Worm (Caenorhabditis elegans) whole organism, L4 larva: ENCODE results near the gene clhm-1.

Experiments used
- F10B5.3 ChIP-seq: sonication (generic microtip); optimal IDR thresholded peaks from 2 replicates; lab custom pipeline; 2016; ENCODE audit warnings: mild to moderate bottlenecking, missing genetic modification characterization, missing compliant biosample characterization
- F26F4.8 ChIP-seq: fragments of 200-800 bp; sonication (Bioruptor generic); conservative IDR thresholded peaks from 2 replicates; pipeline ENCODE4 v1.3.6; 2022; ENCODE audit warnings: missing genetic modification characterization, missing compliant biosample characterization
- T20F7.1 ChIP-seq: fragments of 200-800 bp; sonication (Bioruptor generic); optimal IDR thresholded peaks from 2 replicates; lab custom pipeline; 2018; ENCODE audit warnings: mild to moderate bottlenecking, missing genetic modification characterization, missing compliant biosample characterization
- Y105C5A.15 ChIP-seq: fragments of 200-800 bp; sonication (Bioruptor generic); IDR thresholded peaks from 2 replicates; pipeline ENCODE4 v1.3.6; 2022; ENCODE audit warnings: missing genetic modification characterization, missing compliant biosample characterization
- Y5F2A.4 ChIP-seq: fragments of 200-800 bp; sonication (Bioruptor generic); optimal IDR thresholded peaks from 2 replicates; lab custom pipeline; 2018; ENCODE audit warnings: mild to moderate bottlenecking, missing genetic modification characterization, missing compliant biosample characterization
- Y75B8A.6 ChIP-seq: fragments of 200-800 bp; sonication (Bioruptor generic); IDR thresholded peaks from 2 replicates; pipeline ENCODE4 v1.3.6; 2022; ENCODE audit warnings: missing genetic modification reagents, missing genetic modification characterization, missing compliant biosample characterization
- ZK337.2 ChIP-seq: fragments of 200-800 bp; sonication (Bioruptor generic); IDR thresholded peaks from 2 replicates; pipeline ENCODE4 v1.3.6; 2022; ENCODE audit warnings: missing genetic modification reagents, missing genetic modification characterization, missing compliant biosample characterization
- ZK546.5 ChIP-seq, 2 experiments: sonication (generic microtip); optimal IDR thresholded peaks; 2 replicates each; lab custom pipeline; 2017; ENCODE audit warnings: missing biosample characterization in 2 of 2, missing genetic modification characterization in 2 of 2
- arid-1 ChIP-seq: fragments of 200-800 bp; sonication (Bioruptor generic); conservative IDR thresholded peaks from 2 replicates; pipeline ENCODE4 v1.3.6; 2022; ENCODE audit warnings: missing genetic modification reagents, missing genetic modification characterization, missing compliant biosample characterization
- ceh-28 ChIP-seq: fragments of 150-350 bp; optimal IDR thresholded peaks from 2 replicates; lab custom pipeline; 2014; ENCODE audit warnings: missing biosample characterization, missing genetic modification reagents, missing genetic modification characterization
- ceh-32 ChIP-seq: sonication (generic microtip); optimal IDR thresholded peaks from 2 replicates; lab custom pipeline; 2016; ENCODE audit warnings: mild to moderate bottlenecking, missing genetic modification characterization, missing compliant biosample characterization; ENCODE audit not compliant: poor library complexity
- ceh-44 ChIP-seq: fragments of 200-800 bp; sonication (Bioruptor generic); IDR thresholded peaks from 2 replicates; pipeline ENCODE4 v1.3.6; 2022; ENCODE audit warnings: missing genetic modification reagents, missing genetic modification characterization, missing compliant biosample characterization
- ceh-62 ChIP-seq: sonication (generic microtip); optimal IDR thresholded peaks from 2 replicates; lab custom pipeline; 2017; ENCODE audit warnings: missing biosample characterization, missing genetic modification characterization
- ceh-82 ChIP-seq: sonication (generic microtip); optimal IDR thresholded peaks from 2 replicates; lab custom pipeline; 2017; ENCODE audit warnings: missing biosample characterization, missing genetic modification characterization
- ces-1 ChIP-seq: fragments of 150-350 bp; sonication (generic microtip); optimal IDR thresholded peaks from 4 replicates; lab custom pipeline; 2014; ENCODE audit warnings: missing biosample characterization, missing genetic modification reagents, missing genetic modification characterization
- ctbp-1 ChIP-seq: fragments of 200-800 bp; sonication (Bioruptor generic); IDR thresholded peaks from 2 replicates; pipeline ENCODE4 v1.3.6; 2022; ENCODE audit warnings: missing genetic modification reagents, missing genetic modification characterization, missing compliant biosample characterization
- daf-16 ChIP-seq, 3 experiments: sonication (generic microtip); optimal IDR thresholded peaks; 2 replicates each; lab custom pipeline; 2016 to 2017; ENCODE audit warnings: missing genetic modification characterization in 3 of 3, missing genetic modification reagents in 3 of 3, mild to moderate bottlenecking in 2 of 3, missing compliant biosample characterization in 2 of 3, missing biosample characterization in 1 of 3, moderate library complexity in 1 of 3
- dmd-9 ChIP-seq: fragments of 200-800 bp; sonication (Bioruptor generic); IDR thresholded peaks from 2 replicates; pipeline ENCODE4 v1.3.6; 2022; ENCODE audit warnings: missing genetic modification reagents, missing genetic modification characterization, missing compliant biosample characterization
- duxl-1 ChIP-seq: sonication (generic microtip); optimal IDR thresholded peaks from 2 replicates; lab custom pipeline; 2016; ENCODE audit warnings: mild to moderate bottlenecking, missing genetic modification characterization, moderate library complexity, missing compliant biosample characterization; ENCODE audit not compliant: poor library complexity
- dve-1 ChIP-seq: sonication (generic microtip); optimal IDR thresholded peaks from 2 replicates; lab custom pipeline; 2017; ENCODE audit warnings: antibody characterized with exemption, mild to moderate bottlenecking, missing genetic modification characterization, missing compliant biosample characterization; ENCODE audit not compliant: insufficient read depth
- hmg-1.1 ChIP-seq: fragments of 200-800 bp; sonication (Bioruptor generic); IDR thresholded peaks from 2 replicates; pipeline ENCODE4 v1.3.6; 2022; ENCODE audit warnings: missing genetic modification reagents, missing genetic modification characterization, missing compliant biosample characterization
- lin-1 ChIP-seq: fragments of 200-800 bp; sonication (Bioruptor generic); IDR thresholded peaks from 2 replicates; pipeline ENCODE4 v1.3.6; 2022; ENCODE audit warnings: missing genetic modification reagents, missing genetic modification characterization, missing compliant biosample characterization
- lin-29 ChIP-seq: fragments of 200-800 bp; sonication (Bioruptor generic); IDR thresholded peaks from 2 replicates; pipeline ENCODE4 v1.3.6; 2022; ENCODE audit warnings: missing genetic modification reagents, missing genetic modification characterization, missing compliant biosample characterization
- lin-38 ChIP-seq: fragments of 200-800 bp; sonication (Bioruptor generic); IDR thresholded peaks from 2 replicates; pipeline ENCODE4 v1.3.6; 2022; ENCODE audit warnings: missing genetic modification reagents, missing genetic modification characterization, missing compliant biosample characterization
- lir-3 ChIP-seq: sonication (generic microtip); optimal IDR thresholded peaks from 2 replicates; lab custom pipeline; 2016; ENCODE audit warnings: mild to moderate bottlenecking, missing genetic modification characterization, missing compliant biosample characterization
- madf-5 ChIP-seq, 2 experiments: fragments of 200-800 bp; sonication (Bioruptor generic); IDR thresholded peaks; 2 replicates each; pipeline ENCODE4 v1.3.6; 2022; ENCODE audit warnings: missing compliant biosample characterization in 2 of 2, missing genetic modification characterization in 2 of 2
- mdt-29 ChIP-seq: fragments of 200-800 bp; sonication (Bioruptor generic); IDR thresholded peaks from 2 replicates; pipeline ENCODE4 v1.3.6; 2022; ENCODE audit warnings: missing genetic modification reagents, missing genetic modification characterization, missing compliant biosample characterization
- mep-1 ChIP-seq: fragments of 150-350 bp; sonication (generic microtip); optimal IDR thresholded peaks from 3 replicates; lab custom pipeline; 2014; ENCODE audit warnings: missing biosample characterization, missing genetic modification characterization
- mxl-2 ChIP-seq: fragments of 200-800 bp; sonication (Bioruptor generic); conservative IDR thresholded peaks from 2 replicates; pipeline ENCODE4 v1.3.6; 2022; ENCODE audit warnings: missing genetic modification reagents, missing genetic modification characterization, missing compliant biosample characterization
- nhr-10 ChIP-seq: fragments of 150-350 bp; optimal IDR thresholded peaks from 2 replicates; lab custom pipeline; 2014; ENCODE audit warnings: missing biosample characterization, missing genetic modification characterization
- nhr-102 ChIP-seq: sonication (generic microtip); optimal IDR thresholded peaks from 2 replicates; lab custom pipeline; 2016; ENCODE audit warnings: mild to moderate bottlenecking, missing genetic modification characterization, moderate library complexity, missing compliant biosample characterization
- nhr-237 ChIP-seq: sonication (generic microtip); optimal IDR thresholded peaks from 2 replicates; lab custom pipeline; 2017; ENCODE audit warnings: missing biosample characterization, missing genetic modification characterization
- nhr-25 ChIP-seq: sonication (generic microtip); optimal IDR thresholded peaks from 2 replicates; lab custom pipeline; 2017; ENCODE audit warnings: missing genetic modification characterization, mild to moderate bottlenecking, missing compliant biosample characterization, antibody characterized with exemption, moderate library complexity, borderline replicate concordance; ENCODE audit not compliant: insufficient read depth
- nhr-42 ChIP-seq: fragments of 200-800 bp; sonication (Bioruptor generic); IDR thresholded peaks from 2 replicates; pipeline ENCODE4 v1.3.6; 2022; ENCODE audit warnings: missing genetic modification characterization, missing compliant biosample characterization
- nhr-48 ChIP-seq: sonication (generic microtip); optimal IDR thresholded peaks from 2 replicates; lab custom pipeline; 2016; ENCODE audit warnings: mild to moderate bottlenecking, missing genetic modification characterization, missing compliant biosample characterization
- nhr-6 ChIP-seq: fragments of 150-350 bp; optimal IDR thresholded peaks from 2 replicates; lab custom pipeline; 2014; ENCODE audit warnings: missing biosample characterization, missing genetic modification characterization
- nhr-76 ChIP-seq: fragments of 150-350 bp; optimal IDR thresholded peaks from 2 replicates; lab custom pipeline; 2014; ENCODE audit warnings: missing biosample characterization, missing genetic modification characterization
- pha-4 ChIP-seq, 2 experiments: fragments of 150-350 bp in 1 of 2; fragments of 200-800 bp in 1 of 2; sonication (Bioruptor generic) in 1 of 2; IDR thresholded peaks in 1 of 2; optimal IDR thresholded peaks in 1 of 2; 2 replicates each; pipeline versions ENCODE4 v1.3.6 to Lab custom; 2014 to 2022; ENCODE audit warnings: missing genetic modification characterization in 2 of 2, missing genetic modification reagents in 2 of 2, missing biosample characterization in 1 of 2, missing compliant biosample characterization in 1 of 2
- saeg-2 ChIP-seq: fragments of 200-800 bp; sonication (Bioruptor generic); IDR thresholded peaks from 2 replicates; pipeline ENCODE4 v1.3.6; 2022; ENCODE audit warnings: missing genetic modification reagents, missing genetic modification characterization, missing compliant biosample characterization
- sdz-12 ChIP-seq: fragments of 200-800 bp; sonication (Bioruptor generic); optimal IDR thresholded peaks from 2 replicates; lab custom pipeline; 2018; ENCODE audit warnings: mild to moderate bottlenecking, missing genetic modification characterization, missing compliant biosample characterization
- set-16 ChIP-seq: fragments of 200-800 bp; sonication (Bioruptor generic); IDR thresholded peaks from 2 replicates; pipeline ENCODE4 v1.3.6; 2022; ENCODE audit warnings: missing genetic modification reagents, missing genetic modification characterization, missing compliant biosample characterization
- snpc-1.2 ChIP-seq: fragments of 200-800 bp; sonication (Bioruptor generic); IDR thresholded peaks from 2 replicates; pipeline ENCODE4 v1.3.6; 2022; ENCODE audit warnings: missing genetic modification reagents, missing genetic modification characterization, missing compliant biosample characterization
- spr-1 ChIP-seq: sonication (generic microtip); optimal IDR thresholded peaks from 2 replicates; lab custom pipeline; 2016; ENCODE audit warnings: mild to moderate bottlenecking, missing genetic modification characterization, missing compliant biosample characterization
- spr-3 ChIP-seq: fragments of 200-800 bp; sonication (Bioruptor generic); optimal IDR thresholded peaks from 2 replicates; lab custom pipeline; 2018; ENCODE audit warnings: mild to moderate bottlenecking, missing genetic modification characterization, missing compliant biosample characterization
- unc-39 ChIP-seq: sonication (generic microtip); optimal IDR thresholded peaks from 2 replicates; lab custom pipeline; 2017; ENCODE audit warnings: missing biosample characterization, missing genetic modification characterization
- unc-62 ChIP-seq, 3 experiments: fragments of 150-350 bp in 1 of 3; sonication (generic microtip); optimal IDR thresholded peaks in 2 of 3; peaks in 1 of 3; 1 replicate in 1 of 3; 2 replicates in 2 of 3; lab custom pipeline; 2014 to 2017; ENCODE audit warnings: missing biosample characterization in 3 of 3, missing genetic modification characterization in 3 of 3, missing genetic modification reagents in 3 of 3, missing genotype in 1 of 3
- vab-7 ChIP-seq: fragments of 200-800 bp; sonication (Bioruptor generic); IDR thresholded peaks from 2 replicates; pipeline ENCODE4 v1.3.6; 2022; ENCODE audit warnings: missing genetic modification reagents, missing genetic modification characterization, missing compliant biosample characterization
- zfp-2 ChIP-seq: sonication (generic microtip); optimal IDR thresholded peaks from 2 replicates; lab custom pipeline; 2016; ENCODE audit warnings: mild to moderate bottlenecking, missing genetic modification characterization, missing compliant biosample characterization
- ztf-11 ChIP-seq: fragments of 150-350 bp; optimal IDR thresholded peaks from 2 replicates; lab custom pipeline; 2014; ENCODE audit warnings: missing biosample characterization, missing genetic modification characterization
- ztf-7 ChIP-seq: fragments of 150-350 bp; optimal IDR thresholded peaks from 2 replicates; lab custom pipeline; 2014; ENCODE audit warnings: missing biosample characterization, missing genetic modification characterization

clhm-1 gene

DNA sequence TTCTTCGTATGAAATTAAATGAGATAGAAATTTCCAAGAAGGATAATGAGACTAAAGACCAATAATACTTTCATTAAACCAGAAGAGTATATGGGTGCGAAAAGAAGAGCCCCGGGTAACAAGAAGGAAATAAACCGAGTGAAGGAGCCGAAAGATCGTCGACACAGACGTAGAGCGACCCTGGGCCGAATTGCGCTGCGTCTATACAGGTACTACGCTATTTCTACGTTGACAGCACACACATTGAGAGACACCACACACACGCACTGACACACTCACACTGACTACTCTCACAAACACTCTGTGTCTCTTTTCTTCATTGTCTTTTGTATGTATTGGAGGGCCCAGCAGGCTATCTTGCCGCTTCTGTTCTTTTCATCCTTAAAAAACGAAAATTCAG, 12.0 kb downstream of the clhm-1 start (continued):
- TF ChIP-seq nhr-102 (tag; lab: Kevin White, UChicago) (no peak), nhr-48 (tag; lab: Kevin White, UChicago) (no peak), ztf-7 (tag; lab: Kevin White, UChicago) (peak; percentile 10), ceh-44 (GFP tag; lab: Robert Waterston, UW) (no peak), lir-3 (no peak), lin-29 (GFP tag; lab: Robert Waterston, UW) (no peak), ceh-62 (tag; lab: Kevin White, UChicago) (no peak), mxl-2 (GFP tag; lab: Robert Waterston, UW) (no peak), lin-1 (no peak), spr-3 (GFP tag; lab: Kevin White, UChicago) (no peak), F10B5.3 (tag; lab: Kevin White, UChicago) (no peak), Y105C5A.15 (GFP tag; lab: Robert Waterston, UW) (no peak), Y5F2A.4 (GFP tag; lab: Kevin White, UChicago) (no peak), nhr-237 (no peak), ctbp-1 (GFP tag; lab: Robert Waterston, UW) (no peak), sdz-12 (GFP tag; lab: Kevin White, UChicago) (no peak), dve-1 (tag; lab: Kevin White, UChicago) (peak; percentile 24), ceh-28 (tag; lab: Kevin White, UChicago) (no peak), daf-16 (GFP tag; optimal IDR thresholded peaks at IDR 0.05; lab: Kevin White, UChicago) (no peak), daf-16 (tag; optimal IDR thresholded peaks at IDR 0.05; lab: Kevin White, UChicago) (peak; percentile 40), lin-38 (no peak; the same call in 1 of the 2 replicates), mdt-29 (GFP tag; lab: Robert Waterston, UW) (no peak), zfp-2 (tag; lab: Kevin White, UChicago) (no peak), vab-7 (no peak), F26F4.8 (GFP tag; lab: Robert Waterston, UW) (no peak), snpc-1.2 (GFP tag; lab: Robert Waterston, UW) (no peak), duxl-1 (tag; lab: Kevin White, UChicago) (no peak), spr-1 (tag; lab: Kevin White, UChicago) (no peak), ces-1 (GFP tag; lab: Kevin White, UChicago) (no peak), Y75B8A.6 (GFP tag; lab: Robert Waterston, UW) (no peak), nhr-10 (tag; lab: Kevin White, UChicago) (no peak), pha-4 (GFP tag; IDR thresholded peaks at IDR 0.05; lab: Robert Waterston, UW) (0 out of 2 replicates have a peak, but pooled peaks have one; percentile 13), pha-4 (tag; optimal IDR thresholded peaks at IDR 0.05; lab: Kevin White, UChicago) (no peak), set-16 (GFP tag; lab: Robert Waterston, UW) (no peak), ceh-32 (tag; lab: Kevin White, UChicago) (no peak), nhr-42 (GFP tag; lab: Robert Waterston, UW) (no peak), hmg-1.1 (GFP tag; lab: Robert Waterston, UW) (peak; percentile 71), arid-1 (GFP tag; lab: Robert Waterston, UW) (no peak), dmd-9 (GFP tag; lab: Robert Waterston, UW) (no peak), ztf-11 (tag; lab: Kevin White, UChicago) (no peak), unc-62 (GFP tag; optimal IDR thresholded peaks at IDR 0.05 in 1 of 2; lab: Kevin White, UChicago) (peak in 1 of 2 experiments; percentile 97), unc-62 (tag; optimal IDR thresholded peaks at IDR 0.05; lab: Kevin White, UChicago) (no peak), ceh-82 (tag; lab: Kevin White, UChicago) (no peak), nhr-6 (tag; lab: Kevin White, UChicago) (peak; percentile 2), ZK546.5 (tag; optimal IDR thresholded peaks at IDR 0.05; lab: Kevin White, UChicago) (no peak), T20F7.1 (GFP tag; lab: Kevin White, UChicago) (no peak), saeg-2 (GFP tag; lab: Robert Waterston, UW) (no peak), ZK337.2 (GFP tag; lab: Robert Waterston, UW) (no peak), madf-5 (GFP tag; IDR thresholded peaks at IDR 0.05; lab: Robert Waterston, UW) (no peak), nhr-25 (tag; lab: Kevin White, UChicago) (peak; percentile 35), nhr-76 (tag; lab: Kevin White, UChicago) (no peak), unc-39 (tag; lab: Kevin White, UChicago) (no peak), mep-1 (tag; lab: Kevin White, UChicago) (peak; percentile 53)
